Worm (Caenorhabditis elegans) whole organism, L4/young adult: ENCODE measurements around the gene slo-2.

Source experiments
- W03F9.2 ChIP-seq: fragments of 150-350 bp; optimal IDR thresholded peaks from 2 replicates; lab custom pipeline; 2014; ENCODE audit warnings: missing biosample characterization, missing genetic modification characterization
- him-1 ChIP-seq: sonication (generic microtip); optimal IDR thresholded peaks from 2 replicates; lab custom pipeline; 2016; ENCODE audit warnings: missing genotype, missing genetic modification reagents, missing genetic modification characterization, missing compliant biosample characterization

ce11 chrX:11407682-11408335, 2.1 kb upstream of the slo-2 start, which contains the start of gene F08B12.4:
- no peak for TF ChIP-seq him-1 (tag; lab: Kevin White, UChicago)
- no peak for TF ChIP-seq W03F9.2
